Worm (Caenorhabditis elegans): Measurements from ENCODE around the gene ZK262.4.

ce11 chrV:18395649-18396048 lies 28.7 kb downstream of the ZK262.4 start, which contains the start of gene Y51A2B.9:
- TF ChIP-seq F13H6.1 (tag; optimal IDR thresholded peaks at IDR 0.05) (no peak), pqm-1 (tag; optimal IDR thresholded peaks at IDR 0.05) (no peak), Y22D7AL.16 (tag; optimal IDR thresholded peaks at IDR 0.05) (no peak)

All from whole organism, late embryonic.